Fruit fly (Drosophila melanogaster): Measurements from ENCODE around the gene CG3309.

Gene CG3309

DNA sequence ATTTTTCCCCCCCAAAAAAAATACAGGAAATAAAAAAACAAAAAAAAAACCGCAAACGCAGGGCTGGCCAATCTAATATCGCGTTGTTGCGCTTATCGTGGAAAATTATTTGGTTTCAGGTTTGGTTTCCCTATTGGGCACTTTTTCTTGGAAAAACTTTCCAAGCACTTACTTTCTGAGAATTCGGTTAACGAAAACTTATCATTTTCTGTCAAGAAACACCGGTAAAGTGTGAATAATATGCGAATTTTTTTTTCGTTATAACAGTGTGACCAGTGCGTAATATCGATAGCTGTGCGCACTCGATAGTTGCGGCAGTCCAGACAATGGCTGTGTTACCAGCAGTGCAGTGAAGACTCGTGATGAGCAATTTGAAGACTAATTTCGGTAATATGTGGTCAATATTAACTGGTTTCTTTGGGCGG lies 6.7 kb downstream of the CG3309 start, which contains the start of gene Rnp4F (continued):
- TF ChIP-seq Doc2 (GFP tag; IDR thresholded peaks at IDR 0.05) (no peak), ken (GFP tag; IDR thresholded peaks at IDR 0.05) (peak; percentile 72; the same call in 2 of the 3 replicates), H2.0 (GFP tag; IDR thresholded peaks at IDR 0.05) (peak; percentile 39; the same call in 1 of the 2 replicates), CG15514 (GFP tag; optimal IDR thresholded peaks at IDR 0.05) (peak; percentile 56), tap (tag; optimal IDR thresholded peaks at IDR 0.05) (no peak), CG30403 (GFP tag; optimal IDR thresholded peaks at IDR 0.05) (peak; percentile 74), CG17328 (GFP tag; IDR thresholded peaks at IDR 0.05) (0 out of 2 replicates have a peak, but pooled peaks have one; percentile 26), MTF-1 (GFP tag; optimal IDR thresholded peaks at IDR 0.05; ENCODE audit: borderline replicate concordance) (no peak), CG13123 (GFP tag; optimal IDR thresholded peaks at IDR 0.05) (peak; percentile 16)

DNA sequence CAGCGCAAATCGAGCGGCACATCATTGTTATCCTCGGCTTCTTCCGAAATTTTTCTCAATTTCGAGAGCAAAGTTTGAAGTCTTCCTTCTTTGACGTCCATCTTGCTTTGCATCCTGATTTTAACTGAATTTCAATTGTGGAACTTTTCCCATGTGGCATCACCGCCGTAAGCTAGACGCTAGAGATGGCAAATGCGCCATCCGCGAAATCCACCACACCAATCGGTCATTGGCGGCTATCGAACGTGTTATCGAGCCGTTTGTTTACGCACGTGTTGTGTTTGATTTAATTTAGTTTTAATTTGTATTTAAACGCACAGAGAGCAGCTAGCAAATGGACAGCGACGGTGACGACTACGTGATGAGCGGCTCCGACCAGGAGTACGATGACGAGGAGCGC lies 12.0 kb downstream of the CG3309 start, which contains the start of the genes CG15930 and Sas10:
Gene CG15930, minus strand, starts transcription at position 126 of the 400 bp plus-strand sequence.
Gene Sas10, plus strand, starts transcription at position 240 of the 400 bp plus-strand sequence.
- TF ChIP-seq Drgx (GFP tag; IDR thresholded peaks at IDR 0.05) (no peak), Opbp (GFP tag; IDR thresholded peaks at IDR 0.05; ENCODE audit: partially characterized antibody) (peak; percentile 14; the same call in 1 of the 3 replicates), Dp (GFP tag; optimal IDR thresholded peaks at IDR 0.05) (peak; percentile 58), trem (tag; optimal IDR thresholded peaks at IDR 0.05) (peak; percentile 27), MBD-R2 (GFP tag; IDR thresholded peaks at IDR 0.05) (peak; percentile 63), CG3847 (GFP tag; IDR thresholded peaks at IDR 0.05) (no peak), CG13775 (GFP tag; optimal IDR thresholded peaks at IDR 0.05) (no peak), CG33213 (GFP tag; optimal IDR thresholded peaks at IDR 0.05) (peak; percentile 5), nau (GFP tag; optimal IDR thresholded peaks at IDR 0.05) (no peak), HLH54F (GFP tag; optimal IDR thresholded peaks at IDR 0.05) (no peak), CoRest (tag; optimal IDR thresholded peaks at IDR 0.05) (peak; percentile 20), knrl (GFP tag; IDR thresholded peaks at IDR 0.05; ENCODE audit: partially characterized antibody) (no peak), Mrtf (GFP tag; IDR thresholded peaks at IDR 0.05) (no peak), Max (GFP tag; optimal IDR thresholded peaks at IDR 0.05) (peak; percentile 45), Med (GFP tag) (peak; percentile 20), NfI (GFP tag; optimal IDR thresholded peaks at IDR 0.05) (no peak), br (optimal IDR thresholded peaks at IDR 0.05) (no peak), CG14667 (GFP tag; IDR thresholded peaks at IDR 0.05) (no peak), inv (GFP tag; IDR thresholded peaks at IDR 0.05; ENCODE audit: partially characterized antibody) (peak; percentile 20; the same call in 1 of the 2 replicates), Dref (GFP tag; IDR thresholded peaks at IDR 0.05) (peak; percentile 72), amos (GFP tag; IDR thresholded peaks at IDR 0.05; ENCODE audit: partially characterized antibody) (peak; percentile 49; the same call in 1 of the 2 replicates), CG9727 (GFP tag; optimal IDR thresholded peaks at IDR 0.05) (no peak), Ptx1 (GFP tag; IDR thresholded peaks at IDR 0.05) (no peak), gro (GFP tag; optimal IDR thresholded peaks at IDR 0.05) (no peak), CG34224 (GFP tag; IDR thresholded peaks at IDR 0.05; ENCODE audit: partially characterized antibody) (peak; percentile 35; the same call in 1 of the 3 replicates), cwo (GFP tag; optimal IDR thresholded peaks at IDR 0.05) (peak; percentile 16), Bdp1 (GFP tag; optimal IDR thresholded peaks at IDR 0.05) (no peak), CG2889 (GFP tag; IDR thresholded peaks at IDR 0.05) (no peak), fd96Cb (tag; optimal IDR thresholded peaks at IDR 0.05) (no peak), MESR4 (GFP tag; optimal IDR thresholded peaks at IDR 0.05) (peak; percentile 42), CG15514 (GFP tag; optimal IDR thresholded peaks at IDR 0.05) (peak; percentile 53), corto (GFP tag; optimal IDR thresholded peaks at IDR 0.05) (no peak), CG3281 (GFP tag; optimal IDR thresholded peaks at IDR 0.05) (no peak), phol (tag; optimal IDR thresholded peaks at IDR 0.05) (peak; percentile 90), Vsx1 (GFP tag; optimal IDR thresholded peaks at IDR 0.05) (no peak), Lim3 (GFP tag; IDR thresholded peaks at IDR 0.05) (no peak), Dll (GFP tag; IDR thresholded peaks at IDR 0.05; ENCODE audit: partially characterized antibody) (peak; percentile 23; the same call in 1 of the 4 replicates), CG9932 (GFP tag; IDR thresholded peaks at IDR 0.05) (no peak), CG2116 (GFP tag; optimal IDR thresholded peaks at IDR 0.05) (peak; percentile 20), CG12659 (GFP tag; optimal IDR thresholded peaks at IDR 0.05) (peak; percentile 30), CkIIα-i1 (GFP tag; IDR thresholded peaks at IDR 0.05) (no peak)
